Worm (Caenorhabditis elegans) whole organism, mixed stage, embryonic: ENCODE results near the gene prp-38.

Source experiments
- ces-1 ChIP-seq: fragments of 150-350 bp; optimal IDR thresholded peaks from 2 replicates; lab custom pipeline; 2014; ENCODE audit warnings: missing biosample characterization, missing genetic modification reagents, missing genetic modification characterization
- elt-1 ChIP-seq: sonication (generic microtip); optimal IDR thresholded peaks from 2 replicates; lab custom pipeline; 2017; ENCODE audit warnings: missing genetic modification characterization, mild to moderate bottlenecking, missing compliant biosample characterization, antibody characterized with exemption, moderate library complexity, borderline replicate concordance; ENCODE audit not compliant: insufficient read depth
- nhr-12 ChIP-seq: fragments of 150-350 bp; optimal IDR thresholded peaks from 2 replicates; lab custom pipeline; 2014; ENCODE audit warnings: missing biosample characterization, missing genetic modification characterization
- unc-120 ChIP-seq: sonication (generic microtip); optimal IDR thresholded peaks from 2 replicates; lab custom pipeline; 2017; ENCODE audit warnings: missing genetic modification characterization, missing compliant biosample characterization; ENCODE audit not compliant: poor library complexity, severe bottlenecking
- unc-39 ChIP-seq: fragments of 150-350 bp; optimal IDR thresholded peaks from 2 replicates; lab custom pipeline; 2014; ENCODE audit warnings: missing biosample characterization, missing genetic modification characterization
- unc-62 ChIP-seq: fragments of 150-350 bp; optimal IDR thresholded peaks from 2 replicates; lab custom pipeline; 2014; ENCODE audit warnings: missing biosample characterization, missing genetic modification reagents, missing genetic modification characterization

ce11 chrV:10834682-10835219 lies 28.9 kb upstream of the prp-38 start:
- TF ChIP-seq unc-39 (tag; lab: Kevin White, UChicago) (no peak), elt-1 (no peak), ces-1 (peak; percentile 54), unc-120 (tag; lab: Kevin White, UChicago) (no peak), unc-62 (GFP tag; lab: Kevin White, UChicago) (no peak), nhr-12 (tag; lab: Kevin White, UChicago) (no peak)
